Worm (Caenorhabditis elegans) whole organism, mixed stage, embryonic: ENCODE measurements around the gene gcy-34.

ENCODE experiments used
- blmp-1 ChIP-seq: fragments of 150-350 bp; optimal IDR thresholded peaks from 2 replicates; lab custom pipeline; 2014; ENCODE audit warnings: missing biosample characterization, missing genetic modification characterization
- lsy-2 ChIP-seq: fragments of 150-350 bp; optimal IDR thresholded peaks from 2 replicates; lab custom pipeline; 2014; ENCODE audit warnings: missing biosample characterization, missing genetic modification characterization
- snpc-4 ChIP-seq: fragments of 150-350 bp; optimal IDR thresholded peaks from 2 replicates; lab custom pipeline; 2014; ENCODE audit warnings: missing biosample characterization, missing genetic modification characterization
- unc-62 ChIP-seq: fragments of 150-350 bp; optimal IDR thresholded peaks from 2 replicates; lab custom pipeline; 2014; ENCODE audit warnings: missing biosample characterization, missing genetic modification reagents, missing genetic modification characterization

DNA sequence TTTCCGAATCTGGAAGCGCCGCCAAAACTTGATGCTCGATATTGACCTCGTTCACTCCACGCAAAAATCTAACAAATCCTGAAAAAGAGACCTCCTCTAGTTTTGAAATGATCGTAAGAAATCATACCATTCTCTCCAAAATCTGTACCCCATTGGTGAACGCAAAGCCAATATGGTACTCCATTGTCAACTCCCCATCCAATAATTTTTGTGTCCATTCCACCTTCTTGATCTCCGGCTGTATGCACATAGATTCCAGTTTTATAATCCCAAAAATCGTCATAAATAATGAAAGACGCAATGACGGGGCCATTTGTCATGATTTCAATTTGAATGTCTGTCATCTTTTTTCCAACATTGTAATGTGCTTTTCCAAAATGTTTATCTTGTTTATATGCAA, 29.5 kb downstream of the gcy-34 start:
- TF ChIP-seq unc-62 (no peak), lsy-2 (tag; lab: Kevin White, UChicago) (no peak), snpc-4 (tag; lab: Kevin White, UChicago) (no peak), blmp-1 (tag; lab: Kevin White, UChicago) (no peak)
